Worm (Caenorhabditis elegans) whole organism, late embryonic: Measurements from ENCODE around the gene ZK682.7.

Experiments used
- T23F11.4 ChIP-seq: fragments of 200-800 bp; sonication (Bioruptor generic); optimal IDR thresholded peaks from 2 replicates; lab custom pipeline; 2018; ENCODE audit warnings: mild to moderate bottlenecking, missing genetic modification characterization, missing compliant biosample characterization
- ama-1 ChIP-seq: fragments of 150-350 bp; optimal IDR thresholded peaks from 2 replicates; lab custom pipeline; 2014
- ceh-2 ChIP-seq: sonication (generic microtip); optimal IDR thresholded peaks from 2 replicates; lab custom pipeline; 2016; ENCODE audit warnings: missing genotype, missing genetic modification characterization, missing compliant biosample characterization
- ceh-34 ChIP-seq: sonication (generic microtip); optimal IDR thresholded peaks from 2 replicates; lab custom pipeline; 2016; ENCODE audit warnings: mild to moderate bottlenecking, missing genetic modification characterization, missing compliant biosample characterization
- elt-2 ChIP-seq: sonication (generic microtip); optimal IDR thresholded peaks from 2 replicates; lab custom pipeline; 2016; ENCODE audit warnings: missing genetic modification reagents, missing genetic modification characterization, missing compliant biosample characterization
- fax-1 ChIP-seq: sonication (generic microtip); optimal IDR thresholded peaks from 2 replicates; lab custom pipeline; 2016; ENCODE audit warnings: missing genotype, missing genetic modification characterization, missing compliant biosample characterization
- hlh-30 ChIP-seq: sonication (generic microtip); optimal IDR thresholded peaks from 2 replicates; lab custom pipeline; 2017; ENCODE audit warnings: antibody characterized with exemption, missing genetic modification characterization, missing compliant biosample characterization; ENCODE audit not compliant: insufficient read depth
- lin-11 ChIP-seq: fragments of 200-800 bp; sonication (Bioruptor generic); optimal IDR thresholded peaks from 2 replicates; lab custom pipeline; 2018; ENCODE audit warnings: mild to moderate bottlenecking, missing genetic modification characterization, missing compliant biosample characterization
- nhr-11 ChIP-seq: fragments of 150-350 bp; optimal IDR thresholded peaks from 2 replicates; lab custom pipeline; 2014; ENCODE audit warnings: missing biosample characterization, missing genetic modification characterization
- npax-4 ChIP-seq: sonication (generic microtip); optimal IDR thresholded peaks from 2 replicates; lab custom pipeline; 2016; ENCODE audit warnings: missing genetic modification characterization, missing compliant biosample characterization
- pha-4 ChIP-seq: fragments of 150-350 bp; optimal IDR thresholded peaks from 2 replicates; lab custom pipeline; 2018; ENCODE audit warnings: missing biosample characterization, missing genetic modification reagents, missing genetic modification characterization
- sox-4 ChIP-seq: sonication (generic microtip); optimal IDR thresholded peaks from 2 replicates; lab custom pipeline; 2017; ENCODE audit warnings: mild to moderate bottlenecking, missing genetic modification characterization, inconsistent platforms, missing compliant biosample characterization
- tbx-2 ChIP-seq: sonication (generic microtip); optimal IDR thresholded peaks from 2 replicates; lab custom pipeline; 2016; ENCODE audit warnings: missing genetic modification characterization, missing compliant biosample characterization
- unc-55 ChIP-seq: sonication (generic microtip); optimal IDR thresholded peaks from 2 replicates; lab custom pipeline; 2017; ENCODE audit warnings: missing biosample characterization, missing genetic modification reagents, missing genetic modification characterization

ce11 chrV:9297332-9297731, 5.4 kb upstream of the ZK682.7 start, which contains the start of gene F44A2.5:
- no peak for TF ChIP-seq unc-55
- no peak for TF ChIP-seq ceh-2 (tag; lab: Kevin White, UChicago)
- TF ChIP-seq pha-4 (tag; lab: Kevin White, UChicago): no peak
- no peak for TF ChIP-seq ama-1 (lab: Kevin White, UChicago)
- no peak for TF ChIP-seq lin-11 (tag; lab: Kevin White, UChicago)
- TF ChIP-seq npax-4 (tag; lab: Kevin White, UChicago): no peak
- no peak for TF ChIP-seq elt-2 (tag; lab: Kevin White, UChicago)
- TF ChIP-seq sox-4 (tag; lab: Kevin White, UChicago): no peak
- TF ChIP-seq ceh-34 (tag; lab: Kevin White, UChicago): no peak
- no peak for TF ChIP-seq nhr-11 (tag; lab: Kevin White, UChicago)
- TF ChIP-seq hlh-30: no peak
- no peak for TF ChIP-seq T23F11.4 (GFP tag; lab: Kevin White, UChicago)
- TF ChIP-seq tbx-2 (tag; lab: Kevin White, UChicago): no peak
- no peak for TF ChIP-seq fax-1
